Worm (Caenorhabditis elegans) whole organism, L1 larva: ENCODE results near the gene lgc-48.
A peak's percentile ranks its signal among the peaks of the same experiment; 100 is the strongest.

Experiments used
- F16B12.6 ChIP-seq: fragments of 150-350 bp; optimal IDR thresholded peaks from 2 replicates; lab custom pipeline; 2014; ENCODE audit warnings: missing biosample characterization, missing genetic modification characterization
- aha-1 ChIP-seq: fragments of 150-350 bp; optimal IDR thresholded peaks from 2 replicates; lab custom pipeline; 2014; ENCODE audit warnings: missing biosample characterization, missing genetic modification characterization
- aly-2 ChIP-seq: fragments of 150-350 bp; optimal IDR thresholded peaks from 2 replicates; lab custom pipeline; 2014; ENCODE audit warnings: missing biosample characterization, missing genetic modification characterization
- ceh-8 ChIP-seq: fragments of 200-800 bp; sonication (Bioruptor generic); optimal IDR thresholded peaks from 2 replicates; lab custom pipeline; 2018; ENCODE audit warnings: mild to moderate bottlenecking, missing genetic modification characterization, moderate library complexity, missing compliant biosample characterization
- ceh-82 ChIP-seq, 3 experiments: fragments of 150-350 bp in 1 of 3; sonication (generic microtip) in 2 of 3; optimal IDR thresholded peaks; 2 replicates each; lab custom pipeline; 2014 to 2017; ENCODE audit warnings: missing biosample characterization in 3 of 3, missing genetic modification characterization in 3 of 3
- dpl-1 ChIP-seq, 3 experiments: fragments of 150-350 bp in 2 of 3; sonication (generic microtip) in 1 of 3; optimal IDR thresholded peaks; 2 replicates each; lab custom pipeline; 2014 to 2017; ENCODE audit warnings: missing biosample characterization in 3 of 3, missing genetic modification characterization in 3 of 3, missing genetic modification reagents in 3 of 3
- dsc-1 ChIP-seq: sonication (generic microtip); optimal IDR thresholded peaks from 2 replicates; lab custom pipeline; 2016; ENCODE audit warnings: mild to moderate bottlenecking, missing genetic modification characterization, missing compliant biosample characterization
- efl-3 ChIP-seq: fragments of 200-800 bp; sonication (Bioruptor generic); optimal IDR thresholded peaks from 2 replicates; lab custom pipeline; 2018; ENCODE audit warnings: mild to moderate bottlenecking, missing genetic modification characterization, missing compliant biosample characterization
- ets-5 ChIP-seq: fragments of 200-800 bp; sonication (Bioruptor generic); IDR thresholded peaks from 2 replicates; pipeline ENCODE4 v1.3.6; 2022; ENCODE audit warnings: missing genetic modification characterization, missing compliant biosample characterization
- fkh-10 ChIP-seq: sonication (generic microtip); optimal IDR thresholded peaks from 2 replicates; lab custom pipeline; 2017; ENCODE audit warnings: missing biosample characterization, missing genetic modification reagents, missing genetic modification characterization
- fkh-4 ChIP-seq: sonication (generic microtip); optimal IDR thresholded peaks from 2 replicates; lab custom pipeline; 2016; ENCODE audit warnings: missing compliant biosample characterization, missing genetic modification characterization, borderline replicate concordance
- fkh-8 ChIP-seq: sonication (generic microtip); optimal IDR thresholded peaks from 2 replicates; lab custom pipeline; 2016; ENCODE audit warnings: mild to moderate bottlenecking, missing genetic modification characterization, missing compliant biosample characterization
- fos-1 ChIP-seq: fragments of 150-350 bp; optimal IDR thresholded peaks from 2 replicates; lab custom pipeline; 2014; ENCODE audit warnings: missing biosample characterization, missing genetic modification characterization
- hlh-17 ChIP-seq: fragments of 200-800 bp; sonication (Bioruptor generic); optimal IDR thresholded peaks from 2 replicates; lab custom pipeline; 2018; ENCODE audit warnings: missing genetic modification characterization, mild to moderate bottlenecking, missing compliant biosample characterization, moderate library complexity, borderline replicate concordance
- hlh-4 ChIP-seq: sonication (generic microtip); optimal IDR thresholded peaks from 2 replicates; lab custom pipeline; 2016; ENCODE audit warnings: mild to moderate bottlenecking, missing genetic modification characterization, missing compliant biosample characterization
- hpl-2 ChIP-seq: fragments of 150-350 bp; optimal IDR thresholded peaks from 2 replicates; lab custom pipeline; 2014; ENCODE audit warnings: missing biosample characterization, missing genetic modification reagents, missing genetic modification characterization
- irx-1 ChIP-seq: sonication (generic microtip); optimal IDR thresholded peaks from 2 replicates; lab custom pipeline; 2016; ENCODE audit warnings: missing genetic modification characterization, missing compliant biosample characterization
- lin-13 ChIP-seq: fragments of 150-350 bp; optimal IDR thresholded peaks from 2 replicates; lab custom pipeline; 2014; ENCODE audit warnings: missing biosample characterization, missing genetic modification reagents, missing genetic modification characterization
- lin-14 ChIP-seq: fragments of 200-800 bp; sonication (Bioruptor generic); optimal IDR thresholded peaks from 2 replicates; lab custom pipeline; 2018; ENCODE audit warnings: mild to moderate bottlenecking, missing genetic modification characterization, moderate library complexity, missing compliant biosample characterization
- lin-15B ChIP-seq: fragments of 150-350 bp; sonication (generic microtip); optimal IDR thresholded peaks from 3 replicates; lab custom pipeline; 2014; ENCODE audit warnings: missing biosample characterization, missing genetic modification characterization
- lin-39 ChIP-seq: fragments of 150-350 bp; optimal IDR thresholded peaks from 2 replicates; lab custom pipeline; 2014; ENCODE audit warnings: missing biosample characterization, missing genetic modification reagents, missing genetic modification characterization
- lsy-2 ChIP-seq, 2 experiments: fragments of 150-350 bp; optimal IDR thresholded peaks; 2 replicates each; lab custom pipeline; 2014; ENCODE audit warnings: missing biosample characterization in 2 of 2, missing genetic modification characterization in 2 of 2
- mab-9 ChIP-seq: fragments of 200-800 bp; sonication (Bioruptor generic); IDR thresholded peaks from 2 replicates; pipeline ENCODE4 v1.3.6; 2022; ENCODE audit warnings: missing genetic modification reagents, missing genetic modification characterization, missing compliant biosample characterization
- mdl-1 ChIP-seq, 2 experiments: fragments of 150-350 bp; optimal IDR thresholded peaks; 2 replicates each; lab custom pipeline; 2014 to 2017; ENCODE audit warnings: missing biosample characterization in 2 of 2, missing genetic modification characterization in 2 of 2, inconsistent platforms in 1 of 2
- mef-2 ChIP-seq: fragments of 150-350 bp; optimal IDR thresholded peaks from 2 replicates; lab custom pipeline; 2014; ENCODE audit warnings: missing biosample characterization, missing genetic modification characterization
- nhr-11 ChIP-seq: fragments of 150-350 bp; optimal IDR thresholded peaks from 2 replicates; lab custom pipeline; 2014; ENCODE audit warnings: missing biosample characterization, missing genetic modification characterization
- nhr-19 ChIP-seq: fragments of 200-800 bp; sonication (Bioruptor generic); conservative IDR thresholded peaks from 2 replicates; pipeline ENCODE4 v1.3.6; 2022; ENCODE audit warnings: missing genetic modification characterization, missing compliant biosample characterization
- nhr-20 ChIP-seq: sonication (generic microtip); optimal IDR thresholded peaks from 2 replicates; lab custom pipeline; 2016; ENCODE audit warnings: mild to moderate bottlenecking, missing genetic modification characterization, missing compliant biosample characterization
- nhr-237 ChIP-seq: fragments of 150-350 bp; optimal IDR thresholded peaks from 2 replicates; lab custom pipeline; 2014; ENCODE audit warnings: missing biosample characterization, missing genetic modification characterization
- nhr-28 ChIP-seq: fragments of 150-350 bp; optimal IDR thresholded peaks from 2 replicates; lab custom pipeline; 2014; ENCODE audit warnings: missing biosample characterization, missing genetic modification characterization
- nhr-47 ChIP-seq: sonication (generic microtip); optimal IDR thresholded peaks from 2 replicates; lab custom pipeline; 2016; ENCODE audit warnings: mild to moderate bottlenecking, missing genetic modification characterization, moderate library complexity, missing compliant biosample characterization
- nhr-71 ChIP-seq: sonication (generic microtip); optimal IDR thresholded peaks from 2 replicates; lab custom pipeline; 2016; ENCODE audit warnings: mild to moderate bottlenecking, missing genetic modification characterization, moderate library complexity, missing compliant biosample characterization
- nhr-76 ChIP-seq: sonication (generic microtip); optimal IDR thresholded peaks from 2 replicates; lab custom pipeline; 2017; ENCODE audit warnings: missing biosample characterization, missing genetic modification characterization
- nhr-77 ChIP-seq: fragments of 150-350 bp; optimal IDR thresholded peaks from 2 replicates; lab custom pipeline; 2014; ENCODE audit warnings: missing biosample characterization, missing genetic modification characterization
- nhr-90 ChIP-seq: sonication (generic microtip); optimal IDR thresholded peaks from 2 replicates; lab custom pipeline; 2016; ENCODE audit warnings: mild to moderate bottlenecking, missing genetic modification characterization, missing compliant biosample characterization; ENCODE audit not compliant: poor library complexity
- pag-3 ChIP-seq: sonication (generic microtip); optimal IDR thresholded peaks from 2 replicates; lab custom pipeline; 2017; ENCODE audit warnings: missing genetic modification characterization, mild to moderate bottlenecking, missing compliant biosample characterization, antibody characterized with exemption, borderline replicate concordance; ENCODE audit not compliant: insufficient read depth
- rnt-1 ChIP-seq: sonication (generic microtip); optimal IDR thresholded peaks from 2 replicates; lab custom pipeline; 2016; ENCODE audit warnings: mild to moderate bottlenecking, missing genetic modification characterization, moderate library complexity, missing compliant biosample characterization
- sup-37 ChIP-seq: fragments of 200-800 bp; sonication (Bioruptor generic); optimal IDR thresholded peaks from 2 replicates; lab custom pipeline; 2018; ENCODE audit warnings: mild to moderate bottlenecking, missing genetic modification characterization, missing compliant biosample characterization
- swsn-7 ChIP-seq: sonication (generic microtip); optimal IDR thresholded peaks from 2 replicates; lab custom pipeline; 2016; ENCODE audit warnings: missing genetic modification characterization, missing compliant biosample characterization
- tbx-2 ChIP-seq: sonication (generic microtip); optimal IDR thresholded peaks from 2 replicates; lab custom pipeline; 2016; ENCODE audit warnings: missing genetic modification characterization, missing compliant biosample characterization
- tlp-1 ChIP-seq: fragments of 150-350 bp; optimal IDR thresholded peaks from 2 replicates; lab custom pipeline; 2014; ENCODE audit warnings: missing biosample characterization, missing genetic modification characterization
- unc-30 ChIP-seq: sonication (generic microtip); optimal IDR thresholded peaks from 2 replicates; lab custom pipeline; 2017; ENCODE audit warnings: missing biosample characterization, missing genetic modification characterization
- vab-15 ChIP-seq: sonication (generic microtip); optimal IDR thresholded peaks from 2 replicates; lab custom pipeline; 2017; ENCODE audit warnings: missing genotype, mild to moderate bottlenecking, missing genetic modification characterization, missing compliant biosample characterization
- ztf-4 ChIP-seq: fragments of 150-350 bp; optimal IDR thresholded peaks from 2 replicates; lab custom pipeline; 2014; ENCODE audit warnings: missing biosample characterization, missing genetic modification characterization

lgc-48 gene

ce11 chrV:13342235-13342634 lies 2.2 kb downstream of the lgc-48 start:
- TF ChIP-seq hlh-4 (tag; lab: Kevin White, UChicago) (no peak), dsc-1 (tag; lab: Kevin White, UChicago) (peak; percentile 76)

ce11 chrV:13345867-13346328 lies 5.9 kb downstream of the lgc-48 start, which contains the start of gene twk-43:
TSS of gene twk-43 (plus strand) at chrV:13346278.
- TF ChIP-seq ztf-4 (tag; lab: Kevin White, UChicago) = no peak
- TF ChIP-seq fos-1 (tag; lab: Kevin White, UChicago) = no peak
- no peak for TF ChIP-seq irx-1 (tag; lab: Kevin White, UChicago)
- TF ChIP-seq rnt-1 (tag; lab: Kevin White, UChicago) = peak; percentile 85
- peak; percentile 71 for TF ChIP-seq dsc-1 (tag; lab: Kevin White, UChicago)
- peak; percentile 56 for TF ChIP-seq lin-39 (tag; lab: Kevin White, UChicago)
- TF ChIP-seq hlh-17 (GFP tag; lab: Kevin White, UChicago) = no peak
- no peak for TF ChIP-seq ceh-8 (GFP tag; lab: Kevin White, UChicago)
- peak; percentile 10 for TF ChIP-seq tbx-2
- TF ChIP-seq vab-15 (tag; lab: Kevin White, UChicago) = peak; percentile 4
- no peak for TF ChIP-seq hlh-4 (tag; lab: Kevin White, UChicago)
- TF ChIP-seq lin-14 = peak; percentile 88
- no peak for TF ChIP-seq nhr-28 (tag; lab: Kevin White, UChicago)
- peak; percentile 79 for TF ChIP-seq nhr-71
- TF ChIP-seq lsy-2 (tag; optimal IDR thresholded peaks at IDR 0.05; lab: Kevin White, UChicago) = peak in 1 of 2 experiments; percentile 2
- peak; percentile 25 for TF ChIP-seq nhr-20 (tag; lab: Kevin White, UChicago)
- TF ChIP-seq unc-30 (tag; lab: Kevin White, UChicago) = no peak
- TF ChIP-seq, all 84 proteins: peak for 9

- peak; percentile 57 for TF ChIP-seq fkh-10 (GFP tag; lab: Kevin White, UChicago)
- TF ChIP-seq ceh-82 (tag; optimal IDR thresholded peaks at IDR 0.05; lab: Kevin White, UChicago) = no peak
- no peak for TF ChIP-seq nhr-47
These were observed 10.3 kb downstream of the lgc-48 start for ce11 chrV:13350302-13350701.

ce11 chrV:13351773-13352172 lies 11.7 kb downstream of the lgc-48 start:
- TF ChIP-seq nhr-11 (tag; lab: Kevin White, UChicago) (no peak), ceh-8 (GFP tag; lab: Kevin White, UChicago) (no peak), sup-37 (GFP tag; lab: Kevin White, UChicago) (no peak), hlh-17 (GFP tag; lab: Kevin White, UChicago) (no peak), swsn-7 (no peak), ztf-4 (tag; lab: Kevin White, UChicago) (no peak), efl-3 (GFP tag; lab: Kevin White, UChicago) (no peak), lin-39 (tag; lab: Kevin White, UChicago) (peak; percentile 27), nhr-47 (no peak), fos-1 (tag; lab: Kevin White, UChicago) (no peak), ets-5 (GFP tag; lab: Robert Waterston, UW) (no peak), aha-1 (tag; lab: Kevin White, UChicago) (no peak), fkh-4 (no peak), lin-13 (GFP tag; lab: Kevin White, UChicago) (no peak), hpl-2 (GFP tag; lab: Kevin White, UChicago) (no peak), mdl-1 (tag; optimal IDR thresholded peaks at IDR 0.05; lab: Kevin White, UChicago) (no peak), nhr-76 (tag; lab: Kevin White, UChicago) (no peak), nhr-237 (no peak), aly-2 (no peak), lin-14 (peak; percentile 63), nhr-19 (GFP tag; lab: Robert Waterston, UW) (no peak), nhr-90 (tag; lab: Kevin White, UChicago) (no peak), mef-2 (tag; lab: Kevin White, UChicago) (no peak), fkh-8 (no peak), mab-9 (GFP tag; lab: Robert Waterston, UW) (peak; percentile 68), dpl-1 (GFP tag; optimal IDR thresholded peaks at IDR 0.05; lab: Kevin White, UChicago) (no peak), nhr-71 (peak; percentile 57), F16B12.6 (no peak), pag-3 (tag; lab: Kevin White, UChicago) (no peak), irx-1 (tag; lab: Kevin White, UChicago) (no peak), nhr-77 (no peak), tlp-1 (tag; lab: Kevin White, UChicago) (no peak), lin-15B (tag; lab: Kevin White, UChicago) (no peak), vab-15 (tag; lab: Kevin White, UChicago) (no peak), nhr-28 (tag; lab: Kevin White, UChicago) (no peak)
